Fruit fly (Drosophila melanogaster): ENCODE data around the gene Ubr3.

dm6 chrX:7965761-7966555 lies 30.3 kb downstream of the Ubr3 start:
- TF ChIP-seq rn (GFP tag; IDR thresholded peaks at IDR 0.05) (0 out of 2 replicates have a peak, but pooled peaks have one; percentile 24), Pif1A (GFP tag; optimal IDR thresholded peaks at IDR 0.05) (no peak), EcR (GFP tag; optimal IDR thresholded peaks at IDR 0.05) (no peak), D1 (tag; optimal IDR thresholded peaks at IDR 0.05) (no peak), Pif1B (GFP tag; optimal IDR thresholded peaks at IDR 0.05) (no peak), CG8301 (tag; optimal IDR thresholded peaks at IDR 0.05) (peak; percentile 23), CG17806 (tag; optimal IDR thresholded peaks at IDR 0.05) (no peak), gl (tag; optimal IDR thresholded peaks at IDR 0.05) (no peak), CG4496 (GFP tag; IDR thresholded peaks at IDR 0.05) (peak; percentile 73), CG8159 (tag; optimal IDR thresholded peaks at IDR 0.05) (no peak)

Data from whole organism, pupa.